Worm (Caenorhabditis elegans) whole organism, mixed stage, embryonic: ENCODE measurements around the gene hsp-3.

Experiments used
- M03D4.4 ChIP-seq: sonication (generic microtip); optimal IDR thresholded peaks from 2 replicates; lab custom pipeline; 2017; ENCODE audit warnings: mild to moderate bottlenecking, missing genetic modification characterization, missing compliant biosample characterization
- bed-3 ChIP-seq: fragments of 200-800 bp; sonication (Bioruptor generic); optimal IDR thresholded peaks from 3 replicates; lab custom pipeline; 2018; ENCODE audit warnings: mild to moderate bottlenecking, missing genetic modification characterization, moderate library complexity, missing compliant biosample characterization
- ceh-39 ChIP-seq: fragments of 150-350 bp; optimal IDR thresholded peaks from 2 replicates; lab custom pipeline; 2014; ENCODE audit warnings: missing biosample characterization, missing genetic modification characterization
- ceh-43 ChIP-seq: fragments of 200-800 bp; sonication (Bioruptor generic); optimal IDR thresholded peaks from 2 replicates; lab custom pipeline; 2018; ENCODE audit warnings: mild to moderate bottlenecking, missing genetic modification characterization, moderate library complexity, missing compliant biosample characterization
- ces-1 ChIP-seq: fragments of 150-350 bp; optimal IDR thresholded peaks from 2 replicates; lab custom pipeline; 2014; ENCODE audit warnings: missing biosample characterization, missing genetic modification reagents, missing genetic modification characterization
- cnd-1 ChIP-seq: fragments of 200-800 bp; sonication (Bioruptor generic); optimal IDR thresholded peaks from 2 replicates; lab custom pipeline; 2018; ENCODE audit warnings: mild to moderate bottlenecking, missing genetic modification characterization, missing compliant biosample characterization
- drap-1 ChIP-seq: fragments of 200-800 bp; sonication (Bioruptor generic); optimal IDR thresholded peaks from 3 replicates; lab custom pipeline; 2018; ENCODE audit warnings: mild to moderate bottlenecking, missing genetic modification characterization, missing compliant biosample characterization
- elt-1 ChIP-seq: sonication (generic microtip); optimal IDR thresholded peaks from 2 replicates; lab custom pipeline; 2017; ENCODE audit warnings: missing genetic modification characterization, mild to moderate bottlenecking, missing compliant biosample characterization, antibody characterized with exemption, moderate library complexity, borderline replicate concordance; ENCODE audit not compliant: insufficient read depth
- elt-3 ChIP-seq: fragments of 150-350 bp; optimal IDR thresholded peaks from 2 replicates; lab custom pipeline; 2014; ENCODE audit warnings: missing biosample characterization, missing genetic modification characterization
- flh-1 ChIP-seq: fragments of 200-800 bp; sonication (Bioruptor generic); optimal IDR thresholded peaks from 2 replicates; lab custom pipeline; 2018; ENCODE audit warnings: mild to moderate bottlenecking, missing genetic modification characterization, moderate library complexity, missing compliant biosample characterization
- ham-2 ChIP-seq: fragments of 200-800 bp; sonication (Bioruptor generic); optimal IDR thresholded peaks from 2 replicates; lab custom pipeline; 2018; ENCODE audit warnings: mild to moderate bottlenecking, missing genetic modification characterization, missing compliant biosample characterization
- hlh-1 ChIP-seq: fragments of 150-350 bp; optimal IDR thresholded peaks from 2 replicates; lab custom pipeline; 2014; ENCODE audit warnings: missing biosample characterization, missing genetic modification reagents, missing genetic modification characterization
- lin-13 ChIP-seq: fragments of 150-350 bp; optimal IDR thresholded peaks from 2 replicates; lab custom pipeline; 2014; ENCODE audit warnings: missing biosample characterization, missing genetic modification characterization
- lin-32 ChIP-seq: fragments of 200-800 bp; sonication (Bioruptor generic); optimal IDR thresholded peaks from 2 replicates; lab custom pipeline; 2018; ENCODE audit warnings: mild to moderate bottlenecking, missing genetic modification characterization, missing compliant biosample characterization
- lsy-2 ChIP-seq: fragments of 150-350 bp; optimal IDR thresholded peaks from 2 replicates; lab custom pipeline; 2014; ENCODE audit warnings: missing biosample characterization, missing genetic modification characterization
- mls-2 ChIP-seq: sonication (generic microtip); optimal IDR thresholded peaks from 2 replicates; lab custom pipeline; 2016; ENCODE audit warnings: mild to moderate bottlenecking, missing genetic modification characterization, moderate library complexity, missing compliant biosample characterization
- nhr-12 ChIP-seq: fragments of 150-350 bp; optimal IDR thresholded peaks from 2 replicates; lab custom pipeline; 2014; ENCODE audit warnings: missing biosample characterization, missing genetic modification characterization
- nhr-2 ChIP-seq: fragments of 150-350 bp; optimal IDR thresholded peaks from 2 replicates; lab custom pipeline; 2014; ENCODE audit warnings: missing biosample characterization, missing genetic modification characterization
- nhr-237 ChIP-seq: fragments of 150-350 bp; optimal IDR thresholded peaks from 2 replicates; lab custom pipeline; 2014; ENCODE audit warnings: missing biosample characterization, missing genetic modification characterization
- nhr-28 ChIP-seq: fragments of 150-350 bp; optimal IDR thresholded peaks from 2 replicates; lab custom pipeline; 2014; ENCODE audit warnings: missing biosample characterization, missing genetic modification characterization
- nhr-76 ChIP-seq: sonication (generic microtip); optimal IDR thresholded peaks from 2 replicates; lab custom pipeline; 2017; ENCODE audit warnings: missing biosample characterization, missing genetic modification characterization
- pha-4 ChIP-seq: fragments of 150-350 bp; optimal IDR thresholded peaks from 2 replicates; lab custom pipeline; 2018; ENCODE audit warnings: missing biosample characterization, missing genetic modification reagents, missing genetic modification characterization
- sem-2 ChIP-seq: fragments of 200-800 bp; sonication (Bioruptor generic); optimal IDR thresholded peaks from 2 replicates; lab custom pipeline; 2018; ENCODE audit warnings: mild to moderate bottlenecking, missing genetic modification characterization, missing compliant biosample characterization
- snpc-4 ChIP-seq: fragments of 150-350 bp; optimal IDR thresholded peaks from 2 replicates; lab custom pipeline; 2014; ENCODE audit warnings: missing biosample characterization, missing genetic modification characterization
- sptf-1 ChIP-seq: sonication (generic microtip); optimal IDR thresholded peaks from 2 replicates; lab custom pipeline; 2017; ENCODE audit warnings: mild to moderate bottlenecking, missing genetic modification characterization, moderate library complexity, missing compliant biosample characterization
- tbx-8 ChIP-seq: fragments of 200-800 bp; sonication (Bioruptor generic); optimal IDR thresholded peaks from 2 replicates; lab custom pipeline; 2018; ENCODE audit warnings: mild to moderate bottlenecking, missing genetic modification characterization, moderate library complexity, missing compliant biosample characterization
- unc-120 ChIP-seq: sonication (generic microtip); optimal IDR thresholded peaks from 2 replicates; lab custom pipeline; 2017; ENCODE audit warnings: missing genetic modification characterization, missing compliant biosample characterization; ENCODE audit not compliant: poor library complexity, severe bottlenecking
- unc-39 ChIP-seq: fragments of 150-350 bp; optimal IDR thresholded peaks from 2 replicates; lab custom pipeline; 2014; ENCODE audit warnings: missing biosample characterization, missing genetic modification characterization
- unc-62 ChIP-seq: fragments of 150-350 bp; optimal IDR thresholded peaks from 2 replicates; lab custom pipeline; 2014; ENCODE audit warnings: missing biosample characterization, missing genetic modification reagents, missing genetic modification characterization
- zip-8 ChIP-seq: fragments of 150-350 bp; optimal IDR thresholded peaks from 2 replicates; lab custom pipeline; 2014; ENCODE audit warnings: missing biosample characterization, missing genetic modification characterization
- ztf-11 ChIP-seq: fragments of 150-350 bp; optimal IDR thresholded peaks from 2 replicates; lab custom pipeline; 2014; ENCODE audit warnings: missing biosample characterization, missing genetic modification characterization

Gene hsp-3

DNA sequence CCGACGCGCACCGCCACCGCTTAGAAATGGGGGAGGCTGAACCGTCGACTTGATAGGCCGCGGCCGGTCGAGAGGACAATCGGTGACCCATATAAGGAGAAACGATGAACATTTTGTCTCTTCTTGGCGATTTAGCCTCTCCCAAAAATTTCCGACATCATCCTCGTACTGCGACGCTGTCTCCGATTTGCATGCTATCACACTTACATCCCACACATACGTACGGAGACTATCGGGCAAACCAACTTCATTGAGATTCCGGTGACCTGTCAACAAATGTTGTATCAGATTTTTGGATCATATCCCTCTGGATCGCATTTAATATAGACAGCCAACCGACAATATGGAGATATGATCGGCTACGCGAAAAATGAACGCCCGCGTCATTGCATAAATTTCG, 25.3 kb downstream of the hsp-3 start:
- TF ChIP-seq elt-1 (tag; lab: Kevin White, UChicago): peak; percentile 79
- peak; percentile 82 for TF ChIP-seq ham-2 (GFP tag; lab: Kevin White, UChicago)
- TF ChIP-seq unc-120 (tag; lab: Kevin White, UChicago): no peak
- TF ChIP-seq, all 35 proteins: peak for 2

DNA sequence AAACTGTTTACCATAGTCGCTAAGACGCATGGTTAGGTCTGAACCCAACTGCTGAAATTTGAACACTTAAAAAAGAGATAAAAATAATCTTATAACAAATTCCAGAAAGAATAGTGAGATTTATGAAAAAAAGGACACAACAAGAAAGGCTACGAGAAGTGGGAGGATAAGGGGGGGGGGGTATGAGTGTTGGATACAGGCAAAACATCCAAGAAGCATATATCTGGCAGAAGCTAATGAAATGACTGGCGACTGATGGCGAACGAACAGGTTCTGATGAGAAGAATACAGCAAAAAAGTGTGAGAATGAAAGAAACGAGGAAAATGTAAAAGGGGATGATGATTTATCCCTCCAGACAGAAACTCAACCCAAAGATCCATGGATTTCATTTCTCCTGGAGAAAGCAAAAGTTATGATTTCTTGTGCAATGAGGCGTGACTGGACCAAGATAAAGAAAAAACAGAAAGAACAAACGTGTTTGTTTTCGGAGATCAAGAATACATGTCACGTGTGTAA, 25.9 kb downstream of the hsp-3 start, which contains the start of gene ptr-4:
Gene ptr-4, minus strand, starts transcription at position 51 of the 517 bp plus-strand sequence.
- TF ChIP-seq mls-2 (tag; lab: Kevin White, UChicago): no peak
- TF ChIP-seq snpc-4 (tag; lab: Kevin White, UChicago): no peak
- TF ChIP-seq zip-8 (tag; lab: Kevin White, UChicago): no peak
- no peak for TF ChIP-seq ham-2 (GFP tag; lab: Kevin White, UChicago)
- TF ChIP-seq bed-3 (GFP tag; lab: Kevin White, UChicago): no peak
- no peak for TF ChIP-seq lsy-2
- no peak for TF ChIP-seq nhr-28
- TF ChIP-seq elt-1 (tag; lab: Kevin White, UChicago): no peak
- TF ChIP-seq ceh-43: no peak
- no peak for TF ChIP-seq ztf-11
- TF ChIP-seq M03D4.4 (tag; lab: Kevin White, UChicago): no peak
- TF ChIP-seq, all 35 proteins: peak for 0

DNA sequence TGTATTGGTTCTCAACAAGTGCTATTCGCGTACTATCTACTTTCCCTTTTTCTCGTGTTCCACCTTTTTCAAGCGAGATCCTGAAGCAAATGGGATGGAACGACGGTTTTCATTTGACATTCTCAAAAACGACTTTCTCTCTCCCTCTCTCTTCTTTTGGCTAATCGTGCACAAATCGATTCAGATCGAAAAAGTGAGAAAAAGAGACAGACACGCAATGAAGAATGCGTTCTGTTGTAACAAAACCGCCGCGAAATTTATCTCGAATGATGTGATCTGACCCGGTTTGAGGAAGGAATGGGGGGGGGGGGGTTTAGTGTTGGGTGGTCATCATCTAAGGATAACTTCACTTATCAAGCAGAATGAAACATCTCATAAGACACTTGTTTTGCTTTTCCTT, 27.5 kb downstream of the hsp-3 start:
- TF ChIP-seq nhr-2 (no peak), cnd-1 (tag; lab: Kevin White, UChicago) (no peak), M03D4.4 (tag; lab: Kevin White, UChicago) (no peak), hlh-1 (no peak), nhr-76 (tag; lab: Kevin White, UChicago) (no peak), ces-1 (GFP tag; lab: Kevin White, UChicago) (no peak), sem-2 (GFP tag; lab: Kevin White, UChicago) (no peak), pha-4 (tag; lab: Kevin White, UChicago) (no peak), nhr-28 (no peak), drap-1 (no peak), ztf-11 (no peak), sptf-1 (tag; lab: Kevin White, UChicago) (no peak), bed-3 (GFP tag; lab: Kevin White, UChicago) (no peak), snpc-4 (tag; lab: Kevin White, UChicago) (no peak), nhr-237 (tag; lab: Kevin White, UChicago) (no peak), unc-39 (tag; lab: Kevin White, UChicago) (no peak), ham-2 (GFP tag; lab: Kevin White, UChicago) (no peak), lsy-2 (no peak)

DNA sequence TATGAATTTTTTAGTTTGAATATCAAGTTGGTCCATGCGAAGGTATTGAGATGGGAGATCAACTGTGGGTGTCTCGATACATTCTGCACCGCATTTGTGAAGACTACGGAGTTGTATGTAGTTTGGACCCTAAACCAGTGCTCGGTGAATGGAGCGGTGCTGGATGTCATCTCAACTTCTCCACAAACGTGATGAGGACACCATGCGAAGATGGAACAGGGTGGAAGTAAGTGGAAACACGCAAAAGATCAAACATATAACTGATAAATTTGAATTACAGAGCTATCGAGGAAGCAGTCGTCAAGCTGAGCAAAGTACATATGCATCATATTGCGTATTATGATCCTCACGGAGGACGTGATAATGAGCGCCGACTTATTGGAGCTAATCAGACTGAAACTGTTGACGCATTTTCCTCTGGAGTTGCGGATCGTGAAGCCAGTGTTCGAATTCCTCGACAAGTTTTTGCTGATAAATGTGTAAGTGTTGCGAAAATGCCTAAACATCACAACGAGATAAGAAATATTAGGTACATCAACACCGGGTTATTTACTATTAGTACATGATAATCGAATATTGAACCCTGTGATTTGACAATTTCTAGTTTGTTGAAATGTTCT, 32.7 kb downstream of the hsp-3 start:
- TF ChIP-seq elt-3 (tag; lab: Kevin White, UChicago): no peak
- no peak for TF ChIP-seq tbx-8 (GFP tag; lab: Kevin White, UChicago)
- TF ChIP-seq pha-4 (tag; lab: Kevin White, UChicago): no peak
- TF ChIP-seq sem-2 (GFP tag; lab: Kevin White, UChicago): no peak
- TF ChIP-seq ztf-11: no peak
- TF ChIP-seq ceh-39 (tag; lab: Kevin White, UChicago): no peak
- TF ChIP-seq snpc-4 (tag; lab: Kevin White, UChicago): no peak
- TF ChIP-seq M03D4.4 (tag; lab: Kevin White, UChicago): no peak
- no peak for TF ChIP-seq ceh-43
- no peak for TF ChIP-seq nhr-12 (tag; lab: Kevin White, UChicago)
- no peak for TF ChIP-seq unc-62
- TF ChIP-seq bed-3 (GFP tag; lab: Kevin White, UChicago): no peak
- no peak for TF ChIP-seq nhr-76 (tag; lab: Kevin White, UChicago)
- no peak for TF ChIP-seq lin-32 (GFP tag; lab: Kevin White, UChicago)
- TF ChIP-seq lsy-2: no peak
- TF ChIP-seq mls-2 (tag; lab: Kevin White, UChicago): no peak
- no peak for TF ChIP-seq lin-13 (tag; lab: Kevin White, UChicago)
- no peak for TF ChIP-seq drap-1
- no peak for TF ChIP-seq ces-1 (GFP tag; lab: Kevin White, UChicago)
- no peak for TF ChIP-seq flh-1 (GFP tag; lab: Kevin White, UChicago)
